Worm (Caenorhabditis elegans) whole organism, early embryonic: ENCODE results near the gene erd-2.1.

ENCODE experiments used
- B0310.2 ChIP-seq: sonication (generic microtip); optimal IDR thresholded peaks from 2 replicates; lab custom pipeline; 2016; ENCODE audit warnings: mild to moderate bottlenecking, missing genetic modification characterization, missing compliant biosample characterization
- F13C5.2 ChIP-seq: sonication (generic microtip); optimal IDR thresholded peaks from 2 replicates; lab custom pipeline; 2017; ENCODE audit warnings: mild to moderate bottlenecking, missing genetic modification characterization, inconsistent platforms, missing compliant biosample characterization
- aly-1 ChIP-seq: sonication (generic microtip); optimal IDR thresholded peaks from 2 replicates; lab custom pipeline; 2016; ENCODE audit warnings: missing genetic modification characterization, missing compliant biosample characterization
- ama-1 ChIP-seq: fragments of 150-350 bp; optimal IDR thresholded peaks from 2 replicates; lab custom pipeline; 2014
- ceh-13 ChIP-seq: fragments of 200-800 bp; sonication (Bioruptor generic); optimal IDR thresholded peaks from 2 replicates; lab custom pipeline; 2018; ENCODE audit warnings: mild to moderate bottlenecking, missing genetic modification characterization, missing compliant biosample characterization
- ceh-36 ChIP-seq: sonication (generic microtip); optimal IDR thresholded peaks from 2 replicates; lab custom pipeline; 2016; ENCODE audit warnings: missing genetic modification characterization, inconsistent platforms, missing compliant biosample characterization
- ets-7 ChIP-seq: sonication (generic microtip); optimal IDR thresholded peaks from 2 replicates; lab custom pipeline; 2016; ENCODE audit warnings: missing genotype, missing genetic modification characterization, missing compliant biosample characterization
- flt-1 ChIP-seq: fragments of 200-800 bp; sonication (Bioruptor generic); IDR thresholded peaks from 2 replicates; pipeline ENCODE4 v1.3.6; 2022; ENCODE audit warnings: missing genetic modification characterization, missing compliant biosample characterization
- hmbx-1 ChIP-seq: sonication (generic microtip); optimal IDR thresholded peaks from 2 replicates; lab custom pipeline; 2016; ENCODE audit warnings: mild to moderate bottlenecking, missing genetic modification characterization, missing compliant biosample characterization
- hmg-4 ChIP-seq: fragments of 200-800 bp; sonication (Bioruptor generic); optimal IDR thresholded peaks from 2 replicates; lab custom pipeline; 2018; ENCODE audit warnings: mild to moderate bottlenecking, missing genetic modification characterization, missing compliant biosample characterization
- hnd-1 ChIP-seq: sonication (generic microtip); optimal IDR thresholded peaks from 2 replicates; lab custom pipeline; 2016; ENCODE audit warnings: missing genetic modification characterization, missing compliant biosample characterization
- pes-1 ChIP-seq: fragments of 200-800 bp; sonication (Bioruptor generic); IDR thresholded peaks from 2 replicates; pipeline ENCODE4 v1.3.6; 2022; ENCODE audit warnings: missing genetic modification reagents, missing genetic modification characterization, missing compliant biosample characterization
- scrt-1 ChIP-seq: fragments of 200-800 bp; sonication (Bioruptor generic); IDR thresholded peaks from 2 replicates; pipeline ENCODE4 v1.3.6; 2022; ENCODE audit warnings: missing genetic modification characterization, missing compliant biosample characterization
- sea-1 ChIP-seq: fragments of 200-800 bp; sonication (Bioruptor generic); conservative IDR thresholded peaks from 2 replicates; pipeline ENCODE4 v1.3.6; 2022; ENCODE audit warnings: missing genetic modification characterization, missing compliant biosample characterization
- tbx-11 ChIP-seq: fragments of 200-800 bp; sonication (Bioruptor generic); IDR thresholded peaks from 2 replicates; pipeline ENCODE4 v1.3.6; 2022; ENCODE audit warnings: missing genetic modification characterization, missing compliant biosample characterization
- tbx-37 ChIP-seq: fragments of 200-800 bp; sonication (Bioruptor generic); conservative IDR thresholded peaks from 2 replicates; pipeline ENCODE4 v1.3.6; 2022; ENCODE audit warnings: missing genetic modification reagents, missing genetic modification characterization, missing compliant biosample characterization
- tra-4 ChIP-seq: sonication (generic microtip); optimal IDR thresholded peaks from 2 replicates; lab custom pipeline; 2017; ENCODE audit warnings: missing genetic modification characterization, missing compliant biosample characterization

The erd-2.1 gene

DNA sequence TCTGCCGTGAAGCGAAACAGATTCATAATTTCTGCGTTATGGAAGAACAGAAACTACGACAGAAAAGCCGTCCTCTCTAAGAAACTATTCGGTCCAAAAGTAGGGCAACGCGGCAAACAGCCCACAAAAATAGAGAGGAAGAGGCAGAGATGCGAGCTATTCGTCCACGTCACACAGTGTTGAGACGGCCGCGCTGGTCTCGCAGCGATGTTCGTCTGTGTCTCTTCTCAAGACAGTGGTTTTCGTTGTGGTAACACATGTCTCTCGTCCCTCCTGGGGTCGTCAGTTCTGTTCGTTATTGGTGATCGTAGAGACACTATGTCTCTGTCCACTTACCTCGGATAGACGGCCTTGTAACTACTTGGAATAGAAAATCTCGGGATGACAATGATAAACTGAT, at the start of gene erd-2.1:
Gene erd-2.1, minus strand, starts transcription at position 114 of the 400 bp plus-strand sequence.
- no peak for TF ChIP-seq tbx-11
- TF ChIP-seq hmg-4 (GFP tag; lab: Kevin White, UChicago): peak; percentile 59

DNA sequence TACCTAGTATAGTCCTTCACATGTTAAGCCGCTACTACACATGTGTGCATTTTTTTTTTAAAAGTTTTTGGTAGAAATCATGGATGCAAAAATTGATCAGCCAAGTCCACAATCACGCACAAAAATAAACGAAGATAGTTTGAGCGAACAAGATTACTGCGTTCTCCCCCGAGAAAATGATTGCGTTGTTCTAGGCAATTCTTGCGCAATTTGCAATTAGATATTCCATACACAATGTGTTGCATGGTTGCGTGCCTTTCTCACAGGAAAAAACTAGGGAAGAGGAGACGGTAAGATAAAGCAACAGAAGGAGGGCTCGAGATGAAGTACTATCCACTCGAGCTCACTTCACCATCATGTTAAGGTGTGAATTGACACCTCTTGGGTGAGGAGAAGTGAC, 47.4 kb upstream of the erd-2.1 start:
- TF ChIP-seq ets-7 (tag; lab: Kevin White, UChicago) (no peak), hmg-4 (GFP tag; lab: Kevin White, UChicago) (no peak), pes-1 (GFP tag; lab: Robert Waterston, UW) (no peak), tra-4 (tag; lab: Kevin White, UChicago) (no peak), ama-1 (lab: Kevin White, UChicago) (no peak), hnd-1 (tag; lab: Kevin White, UChicago) (no peak), sea-1 (GFP tag; lab: Robert Waterston, UW) (no peak), B0310.2 (tag; lab: Kevin White, UChicago) (no peak), ceh-36 (tag; lab: Kevin White, UChicago) (no peak), tbx-37 (GFP tag; lab: Robert Waterston, UW) (no peak)

DNA sequence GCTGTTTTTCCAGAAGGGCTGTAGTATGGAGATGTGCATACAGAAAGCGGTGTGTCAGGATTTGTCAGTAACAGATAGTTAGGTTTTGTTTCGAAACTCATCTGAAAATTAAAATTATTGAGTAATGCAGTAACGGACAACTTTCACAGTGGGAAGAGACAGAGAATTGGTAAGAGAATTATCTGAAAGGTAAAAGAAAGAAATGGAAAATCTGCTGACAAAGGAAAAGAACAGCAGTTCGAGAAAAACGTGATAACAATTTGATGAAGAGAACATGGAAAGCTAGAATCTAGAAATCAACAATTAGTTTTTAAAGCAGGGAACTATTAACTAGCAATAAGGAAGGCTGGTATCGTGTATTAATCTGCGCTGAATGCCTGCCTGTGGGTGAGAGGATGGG, 46.7 kb upstream of the erd-2.1 start, which contains the start of gene sex-1:
Gene sex-1, minus strand, starts transcription at position 101 of the 400 bp plus-strand sequence.
- TF ChIP-seq hmg-4 (GFP tag; lab: Kevin White, UChicago): no peak
- no peak for TF ChIP-seq hmbx-1 (tag; lab: Kevin White, UChicago)
- TF ChIP-seq pes-1 (GFP tag; lab: Robert Waterston, UW): no peak
- no peak for TF ChIP-seq ceh-13
- TF ChIP-seq hnd-1 (tag; lab: Kevin White, UChicago): no peak
- TF ChIP-seq ets-7 (tag; lab: Kevin White, UChicago): no peak
- TF ChIP-seq aly-1 (tag; lab: Kevin White, UChicago): no peak
- no peak for TF ChIP-seq tbx-37 (GFP tag; lab: Robert Waterston, UW)
- no peak for TF ChIP-seq tbx-11
- no peak for TF ChIP-seq flt-1 (GFP tag; lab: Robert Waterston, UW)
- no peak for TF ChIP-seq ceh-36 (tag; lab: Kevin White, UChicago)
- TF ChIP-seq scrt-1: no peak
- TF ChIP-seq F13C5.2 (tag; lab: Kevin White, UChicago): no peak
- TF ChIP-seq tra-4 (tag; lab: Kevin White, UChicago): no peak
- TF ChIP-seq B0310.2 (tag; lab: Kevin White, UChicago): no peak
- no peak for TF ChIP-seq sea-1 (GFP tag; lab: Robert Waterston, UW)

DNA sequence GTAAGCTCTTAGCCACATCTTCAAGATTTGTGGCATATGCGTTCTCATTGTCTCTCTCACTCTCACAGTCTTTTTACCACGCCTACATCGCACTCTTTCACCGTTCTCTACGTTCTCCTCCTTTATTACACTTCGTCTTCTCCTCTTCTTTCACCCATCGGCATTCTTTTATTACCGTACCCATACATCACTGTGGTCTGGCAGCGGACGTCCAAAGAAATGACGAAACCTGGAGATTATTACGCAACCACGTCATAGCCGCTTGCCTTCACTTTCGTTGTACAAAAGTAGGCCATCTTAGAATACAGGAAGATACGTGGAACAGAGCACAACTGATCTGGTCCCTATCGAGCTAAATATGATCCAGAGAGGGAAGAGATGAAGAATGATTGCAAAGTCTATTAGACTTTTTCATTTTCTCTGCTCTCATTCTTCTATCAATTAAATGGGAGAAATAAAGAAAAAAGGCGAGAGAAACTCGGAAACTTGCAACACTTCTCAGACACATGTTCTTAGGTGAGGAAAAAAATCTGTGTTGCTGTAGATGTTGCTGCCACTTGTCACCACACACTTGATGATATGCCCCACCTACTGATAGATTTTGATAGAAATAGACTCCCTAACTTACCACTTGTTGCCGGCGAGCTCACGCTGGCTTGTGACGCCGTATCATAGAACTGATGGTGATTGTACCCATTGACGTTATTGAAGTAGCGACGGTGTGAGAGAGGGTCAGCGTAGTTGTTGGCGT, 45.9 kb upstream of the erd-2.1 start:
- TF ChIP-seq tbx-11 (0 out of 2 replicates have a peak, but pooled peaks have one; percentile 14), pes-1 (GFP tag; lab: Robert Waterston, UW) (peak; percentile 47; the same call in 1 of the 2 replicates), hmg-4 (GFP tag; lab: Kevin White, UChicago) (peak; percentile 7), hmbx-1 (tag; lab: Kevin White, UChicago) (no peak), flt-1 (GFP tag; lab: Robert Waterston, UW) (0 out of 2 replicates have a peak, but pooled peaks have one; percentile 5), ceh-36 (tag; lab: Kevin White, UChicago) (peak; percentile 48), B0310.2 (tag; lab: Kevin White, UChicago) (no peak), tbx-37 (GFP tag; lab: Robert Waterston, UW) (no peak)

DNA sequence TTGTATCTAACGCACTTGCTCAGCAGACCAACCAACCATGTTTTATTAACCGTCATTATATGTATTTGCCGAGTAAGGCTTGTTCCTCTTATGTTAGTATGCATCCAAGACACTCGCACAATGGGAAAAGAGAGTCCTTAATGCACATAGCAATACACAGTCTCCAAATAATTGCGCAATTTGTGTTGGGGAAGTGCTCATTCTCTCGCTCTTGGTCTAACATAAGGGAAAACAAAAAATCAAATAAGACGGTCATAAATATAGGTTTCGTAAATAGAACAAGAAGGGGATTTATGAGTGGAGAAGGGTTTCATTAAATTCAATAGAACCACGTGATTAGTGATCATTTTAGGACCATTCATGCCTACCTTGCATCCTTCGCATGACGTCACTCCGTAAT, 44.9 kb upstream of the erd-2.1 start:
- TF ChIP-seq ceh-13 (peak; percentile 11), pes-1 (GFP tag; lab: Robert Waterston, UW) (peak; percentile 51; the same call in 1 of the 2 replicates), B0310.2 (tag; lab: Kevin White, UChicago) (no peak)

DNA sequence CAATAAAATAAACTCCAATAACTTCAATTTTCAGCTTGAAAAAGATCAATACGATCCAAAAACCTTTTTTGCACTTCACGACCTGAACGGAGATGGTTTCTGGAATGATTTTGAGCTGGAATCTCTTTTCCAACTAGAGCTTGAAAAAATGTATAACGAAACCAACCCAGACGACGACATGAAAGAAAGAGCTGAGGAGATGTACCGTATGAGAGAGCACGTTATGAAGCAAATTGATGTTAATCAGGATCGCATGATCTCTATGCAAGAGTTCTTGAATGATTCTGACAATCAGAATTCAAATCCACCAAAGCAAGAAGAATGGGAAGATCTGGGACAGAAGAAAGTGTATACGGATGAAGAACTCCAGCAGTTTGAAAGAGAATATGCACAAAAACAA, 40.6 kb upstream of the erd-2.1 start:
- no peak for TF ChIP-seq B0310.2 (tag; lab: Kevin White, UChicago)
- TF ChIP-seq ceh-13: no peak
- no peak for TF ChIP-seq ets-7 (tag; lab: Kevin White, UChicago)
- TF ChIP-seq hnd-1 (tag; lab: Kevin White, UChicago): no peak
- no peak for TF ChIP-seq sea-1 (GFP tag; lab: Robert Waterston, UW)
- TF ChIP-seq hmbx-1 (tag; lab: Kevin White, UChicago): no peak
- no peak for TF ChIP-seq tbx-11
- TF ChIP-seq pes-1 (GFP tag; lab: Robert Waterston, UW): no peak
- no peak for TF ChIP-seq hmg-4 (GFP tag; lab: Kevin White, UChicago)
- TF ChIP-seq F13C5.2 (tag; lab: Kevin White, UChicago): no peak
- no peak for TF ChIP-seq scrt-1
- TF ChIP-seq tbx-37 (GFP tag; lab: Robert Waterston, UW): no peak
- no peak for TF ChIP-seq ama-1 (lab: Kevin White, UChicago)
- no peak for TF ChIP-seq flt-1 (GFP tag; lab: Robert Waterston, UW)
- no peak for TF ChIP-seq aly-1 (tag; lab: Kevin White, UChicago)
- no peak for TF ChIP-seq ceh-36 (tag; lab: Kevin White, UChicago)

DNA sequence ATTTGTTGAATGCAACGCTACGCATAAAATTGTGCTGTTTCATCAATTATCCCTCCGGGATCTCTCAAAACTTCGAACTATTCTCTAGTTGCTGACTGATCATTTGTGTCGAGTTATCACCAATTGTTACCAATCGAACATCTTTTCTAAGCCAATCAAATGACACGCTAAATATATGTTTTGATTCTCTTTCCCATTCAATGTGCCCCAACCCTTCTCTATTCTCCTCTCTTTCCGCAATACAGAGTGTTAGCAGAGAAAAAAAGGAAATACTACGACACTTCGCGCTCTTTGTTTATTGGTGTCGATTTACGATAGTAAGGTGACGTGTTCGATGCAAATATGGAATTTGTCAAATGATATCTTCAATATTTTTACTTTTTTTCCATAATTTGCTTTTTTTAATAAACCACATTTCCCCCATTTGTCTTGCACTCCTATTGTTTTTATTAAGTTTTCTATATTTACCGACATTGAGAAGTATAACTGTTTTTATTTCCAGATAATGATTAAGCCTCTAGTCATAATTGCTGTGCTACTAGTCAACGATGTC, 38.7 kb upstream of the erd-2.1 start, which contains the start of gene nucb-1:
Gene nucb-1, plus strand, starts transcription at position 503 of the 553 bp plus-strand sequence.
- TF ChIP-seq hmg-4 (GFP tag; lab: Kevin White, UChicago) (peak; percentile 5), scrt-1 (no peak)
